Fruit fly (Drosophila melanogaster) whole organism, embryonic: Measurements from ENCODE around the gene CG5928.

Experiments
- Atf6 ChIP-seq: fragments of 200-800 bp; sonication (Bioruptor generic); IDR thresholded peaks from 2 replicates; pipeline ENCODE4 v1.3.6; 2022; ENCODE audit warnings: missing biosample characterization, missing genetic modification characterization
- CG11247 ChIP-seq: fragments of 200-800 bp; sonication (Bioruptor generic); IDR thresholded peaks from 2 replicates; pipeline ENCODE4 v1.3.6; 2022; ENCODE audit warnings: missing biosample characterization, missing genetic modification characterization
- CG11504 ChIP-seq: fragments of 200-800 bp; sonication (Bioruptor generic); optimal IDR thresholded peaks from 3 replicates; lab custom pipeline; 2019; ENCODE audit warnings: missing biosample characterization, mild to moderate bottlenecking, missing genetic modification characterization, moderate library complexity
- CG11695 ChIP-seq: fragments of 200-800 bp; sonication (Bioruptor generic); IDR thresholded peaks from 3 replicates; pipeline ENCODE4 v1.3.6; 2022; ENCODE audit warnings: missing biosample characterization, missing genetic modification characterization
- CG12942 ChIP-seq: fragments of 200-800 bp; sonication (Bioruptor generic); optimal IDR thresholded peaks from 3 replicates; lab custom pipeline; 2016; ENCODE audit warnings: missing biosample characterization, missing genetic modification characterization
- CG13287 ChIP-seq: fragments of 200-800 bp; sonication (Bioruptor generic); IDR thresholded peaks from 2 replicates; pipeline ENCODE4 v1.3.6; 2022; ENCODE audit warnings: missing biosample characterization, missing genetic modification characterization; ENCODE audit not compliant: partially characterized antibody
- CG15011 ChIP-seq: fragments of 200-800 bp; sonication (Bioruptor generic); optimal IDR thresholded peaks from 3 replicates; lab custom pipeline; 2018; ENCODE audit warnings: missing biosample characterization, mild to moderate bottlenecking, missing genetic modification characterization
- CG1529 ChIP-seq: fragments of 200-800 bp; sonication (Bioruptor generic); optimal IDR thresholded peaks from 3 replicates; lab custom pipeline; 2018; ENCODE audit warnings: missing biosample characterization, missing genetic modification characterization
- CG15696 ChIP-seq: fragments of 200-800 bp; sonication (Bioruptor generic); optimal IDR thresholded peaks from 2 replicates; lab custom pipeline; 2019; ENCODE audit warnings: missing biosample characterization, mild to moderate bottlenecking, missing genetic modification characterization, moderate library complexity
- CG16813 ChIP-seq: fragments of 200-800 bp; sonication (Bioruptor generic); IDR thresholded peaks from 3 replicates; pipeline ENCODE4 v1.3.6; 2022; ENCODE audit warnings: missing biosample characterization, missing genetic modification characterization; ENCODE audit not compliant: partially characterized antibody
- CG16863 ChIP-seq: fragments of 200-800 bp; sonication (Bioruptor generic); optimal IDR thresholded peaks from 3 replicates; lab custom pipeline; 2016; ENCODE audit warnings: missing biosample characterization, missing genetic modification characterization
- CG17328 ChIP-seq: fragments of 200-800 bp; sonication (Bioruptor generic); IDR thresholded peaks from 2 replicates; pipeline ENCODE4 v1.3.6; 2022; ENCODE audit warnings: missing biosample characterization, missing genetic modification characterization
- CG17361 ChIP-seq: fragments of 200-800 bp; sonication (Bioruptor generic); IDR thresholded peaks from 3 replicates; pipeline ENCODE4 v1.3.6; 2022; ENCODE audit warnings: missing biosample characterization, missing genetic modification characterization
- CG3407 ChIP-seq: fragments of 200-800 bp; sonication (Bioruptor generic); optimal IDR thresholded peaks from 2 replicates; lab custom pipeline; 2018; ENCODE audit warnings: missing biosample characterization, mild to moderate bottlenecking, missing genetic modification characterization
- CG8359 ChIP-seq: fragments of 200-800 bp; sonication (Bioruptor generic); optimal IDR thresholded peaks from 2 replicates; lab custom pipeline; 2017; ENCODE audit warnings: missing biosample characterization, mild to moderate bottlenecking, missing genetic modification characterization, borderline replicate concordance
- CG9215 ChIP-seq: fragments of 200-800 bp; sonication (Bioruptor generic); IDR thresholded peaks from 2 replicates; pipeline ENCODE4 v1.3.6; 2022; ENCODE audit warnings: missing biosample characterization, missing genetic modification characterization
- CG9609 ChIP-seq: fragments of 200-800 bp; sonication (Bioruptor generic); optimal IDR thresholded peaks from 3 replicates; lab custom pipeline; 2016; ENCODE audit warnings: missing biosample characterization, missing genetic modification characterization
- D19A ChIP-seq: fragments of 200-800 bp; optimal IDR thresholded peaks from 3 replicates; lab custom pipeline; 2019; ENCODE audit warnings: missing biosample characterization, mild to moderate bottlenecking, missing genetic modification characterization, moderate library complexity
- Deaf1 ChIP-seq: fragments of 200-800 bp; optimal IDR thresholded peaks from 3 replicates; lab custom pipeline; 2019; ENCODE audit warnings: missing biosample characterization, mild to moderate bottlenecking, missing genetic modification characterization, moderate library complexity
- Ets65A ChIP-seq: fragments of 200-800 bp; sonication (Bioruptor generic); peaks from one replicate; lab custom pipeline; 2016; ENCODE audit warnings: missing biosample characterization, missing genetic modification characterization
- Hand ChIP-seq: fragments of 200-800 bp; sonication (Bioruptor generic); optimal IDR thresholded peaks from 2 replicates; lab custom pipeline; 2017; ENCODE audit warnings: mild to moderate bottlenecking, missing biosample characterization, missing genetic modification reagents, missing genetic modification characterization
- Hsf ChIP-seq: fragments of 200-800 bp; sonication (Bioruptor generic); optimal IDR thresholded peaks from 3 replicates; lab custom pipeline; 2016; ENCODE audit warnings: missing biosample characterization, missing genetic modification characterization
- Myb ChIP-seq: fragments of 200-800 bp; sonication (Bioruptor generic); optimal IDR thresholded peaks from 2 replicates; lab custom pipeline; 2016; ENCODE audit warnings: missing biosample characterization, missing genetic modification characterization
- NfI ChIP-seq: fragments of 200-800 bp; sonication (Bioruptor generic); optimal IDR thresholded peaks from 3 replicates; lab custom pipeline; 2018; ENCODE audit warnings: missing biosample characterization, mild to moderate bottlenecking, missing genetic modification characterization, moderate library complexity
- Optix ChIP-seq: fragments of 200-800 bp; sonication (Bioruptor generic); IDR thresholded peaks from 3 replicates; pipeline ENCODE4 v1.3.6; 2022; ENCODE audit warnings: missing biosample characterization, missing genetic modification characterization
- Ravus ChIP-seq: fragments of 200-800 bp; sonication (Bioruptor generic); IDR thresholded peaks from 2 replicates; pipeline ENCODE4 v1.3.6; 2022; ENCODE audit warnings: missing biosample characterization, missing genetic modification characterization
- YL-1 ChIP-seq: fragments of 200-800 bp; sonication (Bioruptor generic); optimal IDR thresholded peaks from 3 replicates; lab custom pipeline; 2017; ENCODE audit warnings: missing biosample characterization, mild to moderate bottlenecking, missing genetic modification characterization
- al ChIP-seq: fragments of 200-800 bp; sonication (Bioruptor generic); IDR thresholded peaks from 2 replicates; pipeline ENCODE4 v1.3.6; 2022; ENCODE audit warnings: missing biosample characterization, missing genetic modification characterization
- ato ChIP-seq: fragments of 200-800 bp; sonication (Bioruptor generic); IDR thresholded peaks from 2 replicates; pipeline ENCODE4 v1.3.6; 2022; ENCODE audit warnings: missing biosample characterization, missing genetic modification characterization; ENCODE audit not compliant: partially characterized antibody
- bbx ChIP-seq: fragments of 200-800 bp; sonication (Bioruptor generic); IDR thresholded peaks from 2 replicates; pipeline ENCODE4 v1.3.6; 2022; ENCODE audit warnings: missing biosample characterization, missing genetic modification characterization; ENCODE audit not compliant: partially characterized antibody
- btn ChIP-seq: fragments of 200-800 bp; sonication (Bioruptor generic); optimal IDR thresholded peaks from 2 replicates; lab custom pipeline; 2016; ENCODE audit warnings: missing biosample characterization, missing genetic modification characterization
- cato ChIP-seq: fragments of 200-800 bp; sonication (Bioruptor generic); optimal IDR thresholded peaks from 2 replicates; lab custom pipeline; 2016; ENCODE audit warnings: missing biosample characterization, missing genetic modification characterization, borderline replicate concordance
- chif ChIP-seq, 2 experiments: fragments of 200-800 bp; sonication (Bioruptor generic); optimal IDR thresholded peaks; 3 replicates each; lab custom pipeline; 2016; ENCODE audit warnings: missing biosample characterization in 2 of 2, missing genetic modification characterization in 2 of 2
- corto ChIP-seq: fragments of 200-800 bp; sonication (Bioruptor generic); optimal IDR thresholded peaks from 2 replicates; lab custom pipeline; 2016; ENCODE audit warnings: missing biosample characterization, mild to moderate bottlenecking, missing genetic modification characterization, moderate library complexity
- crp ChIP-seq, 2 experiments: fragments of 200-800 bp; sonication (Bioruptor generic); optimal IDR thresholded peaks; 2 replicates in 1 of 2; 3 replicates in 1 of 2; lab custom pipeline; 2017; ENCODE audit warnings: missing biosample characterization in 2 of 2, missing genetic modification characterization in 2 of 2, mild to moderate bottlenecking in 1 of 2, moderate library complexity in 1 of 2
- dpn ChIP-seq, 2 experiments: fragments of 200-800 bp; sonication (Bioruptor generic); optimal IDR thresholded peaks; 3 replicates each; lab custom pipeline; 2016; ENCODE audit warnings: missing biosample characterization in 2 of 2, missing genetic modification characterization in 2 of 2
- dysf ChIP-seq: fragments of 200-800 bp; sonication (Bioruptor generic); IDR thresholded peaks from 3 replicates; pipeline ENCODE4 v1.3.6; 2022; ENCODE audit warnings: missing biosample characterization, missing genetic modification characterization
- fd96Cb ChIP-seq: fragments of 200-800 bp; sonication (Bioruptor generic); optimal IDR thresholded peaks from 2 replicates; lab custom pipeline; 2018; ENCODE audit warnings: missing biosample characterization, mild to moderate bottlenecking, missing genetic modification characterization, moderate library complexity
- gce ChIP-seq: fragments of 200-800 bp; sonication (Bioruptor generic); IDR thresholded peaks from 3 replicates; pipeline ENCODE4 v1.3.6; 2022; ENCODE audit warnings: missing biosample characterization, missing genetic modification characterization
- kay ChIP-seq: fragments of 200-800 bp; sonication (Bioruptor generic); optimal IDR thresholded peaks from 2 replicates; lab custom pipeline; 2016; ENCODE audit warnings: missing biosample characterization, missing genetic modification characterization
- kni ChIP-seq: fragments of 200-800 bp; sonication (Bioruptor generic); optimal IDR thresholded peaks from 3 replicates; lab custom pipeline; 2017; ENCODE audit warnings: mild to moderate bottlenecking, missing biosample characterization, missing genetic modification reagents, missing genetic modification characterization
- lilli ChIP-seq: fragments of 200-800 bp; sonication (Bioruptor generic); optimal IDR thresholded peaks from 3 replicates; lab custom pipeline; 2016; ENCODE audit warnings: missing biosample characterization, missing genetic modification characterization
- p53 ChIP-seq: fragments of 200-800 bp; sonication (Bioruptor generic); optimal IDR thresholded peaks from 2 replicates; lab custom pipeline; 2016; ENCODE audit warnings: missing biosample characterization, missing genetic modification characterization
- prd ChIP-seq, 3 experiments: fragments of >200 bp in 2 of 3; fragments of 200-800 bp in 1 of 3; sonication (Bioruptor generic) in 1 of 3; optimal IDR thresholded peaks in 2 of 3; IDR thresholded peaks in 1 of 3; 2 replicates in 2 of 3; 3 replicates in 1 of 3; pipeline versions ENCODE4 v1.3.6 to Lab custom; 2017 to 2022; ENCODE audit warnings: missing biosample characterization in 1 of 3, missing genetic modification characterization in 1 of 3
- tap ChIP-seq: fragments of 200-800 bp; optimal IDR thresholded peaks from 3 replicates; lab custom pipeline; 2019; ENCODE audit warnings: missing biosample characterization, mild to moderate bottlenecking, missing genetic modification characterization, moderate library complexity
- tgo ChIP-seq: fragments of 200-800 bp; sonication (Bioruptor generic); IDR thresholded peaks from 3 replicates; pipeline ENCODE4 v1.3.6; 2022; ENCODE audit warnings: missing biosample characterization, missing genetic modification characterization
- vvl ChIP-seq: fragments of 200-800 bp; sonication (Bioruptor generic); IDR thresholded peaks from 2 replicates; pipeline ENCODE4 v1.3.6; 2022; ENCODE audit warnings: missing biosample characterization, missing genetic modification characterization
- wdn ChIP-seq: fragments of 200-800 bp; sonication (Bioruptor generic); IDR thresholded peaks from 2 replicates; pipeline ENCODE4 v1.3.6; 2022; ENCODE audit warnings: missing biosample characterization, missing genetic modification characterization

The CG5928 gene

DNA sequence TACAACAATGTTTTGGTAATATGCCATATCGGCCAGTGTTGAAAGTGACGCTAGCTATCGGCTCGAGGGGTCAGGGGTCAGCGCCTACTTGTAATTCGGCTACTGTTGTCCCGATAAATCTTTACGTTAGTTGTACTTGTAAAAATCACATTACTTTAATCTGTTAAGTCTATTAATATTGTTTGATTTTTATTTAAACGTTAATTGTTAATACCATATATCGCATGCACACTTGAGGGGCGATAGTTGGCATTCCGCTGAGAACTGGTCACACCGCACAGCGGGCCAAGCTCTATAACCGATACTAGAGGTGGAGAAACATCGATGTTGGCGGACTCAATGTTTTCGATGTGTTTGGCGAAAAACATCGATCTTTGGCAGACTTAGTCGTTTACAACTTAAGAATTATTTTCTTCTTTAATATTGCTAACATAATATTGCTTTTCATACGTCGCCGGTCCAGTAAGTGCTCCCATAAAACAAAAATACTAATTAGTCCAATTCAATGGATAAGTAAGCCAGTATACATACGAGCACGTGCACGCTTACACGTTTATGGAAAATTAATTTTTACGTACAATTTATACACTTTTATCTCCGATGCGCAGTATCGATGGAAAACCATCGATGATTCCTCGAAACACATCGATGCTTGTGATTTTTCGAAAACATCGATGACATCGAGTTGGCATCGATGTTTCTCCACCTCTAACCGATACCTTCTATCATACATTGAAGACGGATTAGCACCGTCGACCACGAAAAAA is 30.4 kb upstream of the CG5928 start, which contains the start of the genes rux and MCTS1 (continued):
- TF ChIP-seq vvl (GFP tag; lab: Robert Waterston, UW) (0 out of 2 replicates have a peak, but pooled peaks have one; percentile 34), Hsf (no peak), CG1529 (GFP tag; lab: Kevin White, UChicago) (no peak), tgo (GFP tag; lab: Robert Waterston, UW) (no peak), bbx (peak; percentile 92), D19A (no peak), crp (GFP tag; optimal IDR thresholded peaks at IDR 0.05; lab: Kevin White, UChicago) (peak in 1 of 2 experiments; percentile 2), CG17328 (GFP tag; lab: Robert Waterston, UW) (0 out of 2 replicates have a peak, but pooled peaks have one; percentile 7), dysf (peak; percentile 42; the same call in 1 of the 3 replicates), Optix (GFP tag; lab: Robert Waterston, UW) (no peak), fd96Cb (tag; lab: Kevin White, UChicago) (peak; percentile 5), kni (GFP tag; lab: Kevin White, UChicago) (no peak), YL-1 (GFP tag; lab: Kevin White, UChicago) (peak; percentile 28), cato (GFP tag; lab: Kevin White, UChicago) (peak; percentile 5), gce (GFP tag; lab: Robert Waterston, UW) (no peak), CG12942 (GFP tag; lab: Kevin White, UChicago) (no peak), CG8359 (GFP tag; lab: Kevin White, UChicago) (no peak), p53 (GFP tag; lab: Kevin White, UChicago) (no peak), ato (GFP tag; lab: Robert Waterston, UW) (peak; percentile 86), wdn (GFP tag; lab: Robert Waterston, UW) (no peak), CG3407 (no peak), CG13287 (peak; percentile 95), dpn (GFP tag; optimal IDR thresholded peaks at IDR 0.05; lab: Kevin White, UChicago) (peak in 1 of 2 experiments; percentile 27), Myb (GFP tag; lab: Kevin White, UChicago) (peak; percentile 1), CG16863 (peak; percentile 59), Hand (GFP tag; lab: Kevin White, UChicago) (no peak), prd (optimal IDR thresholded peaks at IDR 0.05; lab: Kevin White, UChicago) (no peak), prd (GFP tag; IDR thresholded peaks at IDR 0.05; lab: Robert Waterston, UW) (peak; percentile 45; the same call in 2 of the 3 replicates), Ets65A (GFP tag; lab: Kevin White, UChicago) (peak; percentile 85), kay (peak; percentile 3), Atf6 (no peak), CG9609 (GFP tag; lab: Kevin White, UChicago) (peak; percentile 39), tap (tag; lab: Kevin White, UChicago) (no peak), CG15696 (tag; lab: Kevin White, UChicago) (no peak), Ravus (GFP tag; lab: Robert Waterston, UW) (no peak), CG9215 (GFP tag; lab: Robert Waterston, UW) (peak; percentile 40), chif (GFP tag; optimal IDR thresholded peaks at IDR 0.05; lab: Kevin White, UChicago) (peak in 1 of 2 experiments; percentile 19), CG17361 (peak; percentile 67), CG11247 (GFP tag; lab: Robert Waterston, UW) (peak; percentile 55; the same call in 1 of the 2 replicates), CG11504 (tag; lab: Kevin White, UChicago) (peak; percentile 44), corto (GFP tag; lab: Kevin White, UChicago) (no peak), CG16813 (GFP tag; lab: Robert Waterston, UW) (peak; percentile 97), btn (no peak), CG15011 (GFP tag; lab: Kevin White, UChicago) (no peak), Deaf1 (tag; lab: Kevin White, UChicago) (no peak), NfI (GFP tag; lab: Kevin White, UChicago) (peak; percentile 2), al (GFP tag; lab: Robert Waterston, UW) (peak; percentile 45; the same call in 1 of the 2 replicates), CG11695 (GFP tag; lab: Robert Waterston, UW) (no peak), lilli (GFP tag; lab: Kevin White, UChicago) (peak; percentile 50)
